Worm (Caenorhabditis elegans): ENCODE data around the gene cyh-1.

Gene cyh-1

ce11 chrII:3514631-3515030 lies 9.8 kb downstream of the cyh-1 start, which contains the start of gene srz-5:
Gene srz-5 (minus strand): TSS chrII:3514731.
- TF ChIP-seq attf-4 (tag; optimal IDR thresholded peaks at IDR 0.05) (no peak), zag-1 (tag; optimal IDR thresholded peaks at IDR 0.05) (no peak), ama-1 (optimal IDR thresholded peaks at IDR 0.05) (no peak), aly-2 (tag; optimal IDR thresholded peaks at IDR 0.05) (no peak), F49E8.2 (tag; optimal IDR thresholded peaks at IDR 0.05; ENCODE audit: borderline replicate concordance) (no peak), zfp-3 (GFP tag; conservative IDR thresholded peaks at IDR 0.05) (no peak), unc-62 (GFP tag; optimal IDR thresholded peaks at IDR 0.05 in 1 of 2) (no peak), unc-62 (tag; optimal IDR thresholded peaks at IDR 0.05) (no peak), tra-1 (GFP tag; IDR thresholded peaks at IDR 0.05) (no peak), dpl-1 (GFP tag; optimal IDR thresholded peaks at IDR 0.05) (no peak), arid-1 (GFP tag; conservative IDR thresholded peaks at IDR 0.05) (no peak), php-3 (GFP tag; IDR thresholded peaks at IDR 0.05) (no peak), sdz-12 (GFP tag; optimal IDR thresholded peaks at IDR 0.05) (no peak), egl-43 (GFP tag; IDR thresholded peaks at IDR 0.05) (no peak), nhr-41 (GFP tag; IDR thresholded peaks at IDR 0.05) (no peak), ceh-32 (tag; optimal IDR thresholded peaks at IDR 0.05; ENCODE audit: poor library complexity) (no peak), vab-7 (GFP tag; IDR thresholded peaks at IDR 0.05) (no peak), lin-29 (GFP tag; IDR thresholded peaks at IDR 0.05) (no peak), lim-7 (GFP tag; IDR thresholded peaks at IDR 0.05) (no peak)

ce11 chrII:3515384-3516053 lies 10.7 kb downstream of the cyh-1 start, which contains the start of the genes Y49F6B.14 and clec-125:
Gene Y49F6B.14 (minus strand): TSS chrII:3515484.
Gene clec-125 (plus strand): TSS chrII:3516003.
- TF ChIP-seq vab-7 (GFP tag; IDR thresholded peaks at IDR 0.05) (no peak), lsy-2 (tag; optimal IDR thresholded peaks at IDR 0.05) (no peak), pha-4 (GFP tag; IDR thresholded peaks at IDR 0.05) (no peak), pha-4 (tag; optimal IDR thresholded peaks at IDR 0.05) (no peak), madf-5 (GFP tag; IDR thresholded peaks at IDR 0.05) (no peak), ceh-32 (tag; optimal IDR thresholded peaks at IDR 0.05; ENCODE audit: poor library complexity) (no peak), ZK337.2 (GFP tag; IDR thresholded peaks at IDR 0.05) (no peak), mxl-2 (GFP tag; conservative IDR thresholded peaks at IDR 0.05) (no peak), fos-1 (tag; optimal IDR thresholded peaks at IDR 0.05) (no peak), Y48G9A.11 (GFP tag; IDR thresholded peaks at IDR 0.05) (no peak), daf-19 (GFP tag; conservative IDR thresholded peaks at IDR 0.05) (no peak), lin-38 (GFP tag; IDR thresholded peaks at IDR 0.05) (no peak), zip-2 (tag; optimal IDR thresholded peaks at IDR 0.05) (no peak)

DNA sequence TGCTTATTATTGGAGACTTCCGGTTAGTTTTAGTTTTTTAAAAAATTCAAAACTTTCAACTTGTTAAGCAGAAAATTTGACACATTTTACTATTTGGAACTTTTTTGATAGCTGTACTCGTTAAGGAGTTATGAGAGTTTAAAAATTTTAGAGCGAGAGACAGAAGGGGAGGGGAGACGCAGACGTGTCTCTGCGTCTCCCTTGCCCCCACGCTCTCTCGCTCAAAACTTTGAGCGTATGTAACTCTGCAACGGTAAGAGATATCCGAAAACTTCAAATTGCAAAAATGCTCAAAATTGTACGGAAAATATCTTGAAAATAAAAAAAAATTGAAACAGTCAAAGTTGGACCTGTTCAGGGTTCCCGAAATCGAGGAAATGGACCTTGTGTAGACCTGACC lies 11.4 kb downstream of the cyh-1 start:
- no peak for TF ChIP-seq duxl-1 (tag; optimal IDR thresholded peaks at IDR 0.05; ENCODE audit: poor library complexity)
- TF ChIP-seq mdt-29 (GFP tag; IDR thresholded peaks at IDR 0.05), result no peak
- TF ChIP-seq nhr-76 (tag; optimal IDR thresholded peaks at IDR 0.05), result no peak
- TF ChIP-seq nhr-25 (tag; optimal IDR thresholded peaks at IDR 0.05; ENCODE audit: borderline replicate concordance, insufficient read depth), result no peak
- TF ChIP-seq ztf-7 (tag; optimal IDR thresholded peaks at IDR 0.05), result no peak
- TF ChIP-seq egl-43 (GFP tag; IDR thresholded peaks at IDR 0.05), result no peak
- no peak for TF ChIP-seq unc-130 (GFP tag; optimal IDR thresholded peaks at IDR 0.05)
- no peak for TF ChIP-seq ZK337.2 (GFP tag; IDR thresholded peaks at IDR 0.05)
- TF ChIP-seq hif-1 (tag; optimal IDR thresholded peaks at IDR 0.05), result no peak
- no peak for TF ChIP-seq zip-11 (GFP tag; IDR thresholded peaks at IDR 0.05)
- TF ChIP-seq ama-1 (optimal IDR thresholded peaks at IDR 0.05), result no peak
- no peak for TF ChIP-seq dve-1 (tag; optimal IDR thresholded peaks at IDR 0.05; ENCODE audit: insufficient read depth)
- TF ChIP-seq ceh-44 (GFP tag; IDR thresholded peaks at IDR 0.05), result no peak
- no peak for TF ChIP-seq dpl-1 (GFP tag; optimal IDR thresholded peaks at IDR 0.05)
- no peak for TF ChIP-seq hlh-30 (tag; optimal IDR thresholded peaks at IDR 0.05; ENCODE audit: insufficient read depth)
- TF ChIP-seq unc-39 (tag; optimal IDR thresholded peaks at IDR 0.05), result no peak
- TF ChIP-seq snpc-1.2 (GFP tag; IDR thresholded peaks at IDR 0.05), result no peak
- no peak for TF ChIP-seq lin-1 (GFP tag; IDR thresholded peaks at IDR 0.05)
